Worm (Caenorhabditis elegans) whole organism, L4/young adult: Measurements from ENCODE around the gene ttr-16.

ENCODE experiments used
- W03F9.2 ChIP-seq: fragments of 150-350 bp; optimal IDR thresholded peaks from 2 replicates; lab custom pipeline; 2014; ENCODE audit warnings: missing biosample characterization, missing genetic modification characterization
- dao-5 ChIP-seq: sonication (generic microtip); optimal IDR thresholded peaks from 2 replicates; lab custom pipeline; 2016; ENCODE audit warnings: missing genotype, missing genetic modification characterization, moderate library complexity, missing compliant biosample characterization
- him-1 ChIP-seq: sonication (generic microtip); optimal IDR thresholded peaks from 2 replicates; lab custom pipeline; 2016; ENCODE audit warnings: missing genotype, missing genetic modification reagents, missing genetic modification characterization, missing compliant biosample characterization

DNA sequence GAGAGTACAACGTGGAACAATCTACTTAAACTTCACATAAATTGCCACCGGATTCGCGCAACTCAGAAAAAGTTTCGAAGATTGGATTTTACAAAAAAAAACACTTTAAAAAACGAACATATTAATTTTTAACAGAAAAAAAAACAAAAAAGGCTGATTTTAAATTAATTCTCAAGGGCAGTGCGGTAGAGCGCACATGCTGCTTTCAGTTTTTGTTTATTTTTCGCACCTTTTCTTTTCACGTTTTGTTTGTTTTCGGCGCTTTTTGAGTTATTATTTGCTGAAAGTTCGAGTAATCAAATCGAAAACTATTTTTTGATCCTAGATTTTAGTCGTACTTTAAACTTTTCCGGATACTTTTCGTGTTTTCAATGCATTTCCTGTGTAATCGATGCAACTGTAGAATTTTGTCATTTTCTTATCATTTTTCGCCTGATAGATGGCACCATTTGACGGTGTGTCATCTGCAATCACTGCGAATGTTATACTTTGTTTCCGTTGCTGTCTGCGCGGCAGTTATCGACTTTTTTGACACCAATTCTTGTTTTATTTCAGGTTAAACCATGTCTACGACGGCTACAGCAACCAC lies 43.9 kb downstream of the ttr-16 start, which contains the start of gene F13H10.8:
- no peak for TF ChIP-seq him-1
- TF ChIP-seq dao-5 (tag; lab: Kevin White, UChicago) = no peak
- peak; percentile 61 for TF ChIP-seq W03F9.2
